Worm (Caenorhabditis elegans) whole organism, midembryonic: Measurements from ENCODE around the gene F55H2.8.

Source experiments
- flt-1 ChIP-seq: fragments of 200-800 bp; sonication (Bioruptor generic); IDR thresholded peaks from 2 replicates; pipeline ENCODE4 v1.3.6; 2022; ENCODE audit warnings: missing genetic modification characterization, missing compliant biosample characterization
- klf-2 ChIP-seq: fragments of 200-800 bp; sonication (Bioruptor generic); conservative IDR thresholded peaks from 2 replicates; pipeline ENCODE4 v1.3.6; 2022; ENCODE audit warnings: missing genetic modification reagents, missing genetic modification characterization, missing compliant biosample characterization
- med-1 ChIP-seq: sonication (generic microtip); optimal IDR thresholded peaks from 2 replicates; lab custom pipeline; 2017; ENCODE audit warnings: missing genetic modification characterization, mild to moderate bottlenecking, missing compliant biosample characterization, antibody characterized with exemption, missing genetic modification reagents; ENCODE audit not compliant: insufficient read depth
- tab-1 ChIP-seq: fragments of 200-800 bp; sonication (Bioruptor generic); IDR thresholded peaks from 2 replicates; pipeline ENCODE4 v1.3.6; 2022; ENCODE audit warnings: missing genetic modification characterization, missing compliant biosample characterization

- no peak for TF ChIP-seq flt-1
- TF ChIP-seq klf-2 = no peak
- TF ChIP-seq med-1 = no peak
- no peak for TF ChIP-seq tab-1
Measured at ce11 chrIII:9542816-9543215, 29.1 kb downstream of the F55H2.8 start, which contains the start of gene eif-2Balpha.
